Fruit fly (Drosophila melanogaster) whole organism, wandering third instar larva: ENCODE data around the gene wwk.

Experiments
- Hr78 ChIP-seq: fragments of >200 bp; optimal IDR thresholded peaks from 2 replicates; lab custom pipeline; 2017; ENCODE audit warnings: missing biosample characterization, missing genetic modification characterization
- Vsx2 ChIP-seq: fragments of 200-300, 225-300 bp; sonication (Bioruptor generic); optimal IDR thresholded peaks from 2 replicates; lab custom pipeline; 2018; ENCODE audit warnings: missing biosample characterization, missing genetic modification characterization; ENCODE audit not compliant: partially characterized antibody
- dmrt93B ChIP-seq: fragments of 200-800 bp; sonication (Bioruptor generic); optimal IDR thresholded peaks from 2 replicates; lab custom pipeline; 2018; ENCODE audit warnings: missing biosample characterization, mild to moderate bottlenecking, missing genetic modification characterization
- h ChIP-seq: fragments of 200-800 bp; sonication (Bioruptor generic); optimal IDR thresholded peaks from 3 replicates; lab custom pipeline; 2016; ENCODE audit warnings: missing biosample characterization, mild to moderate bottlenecking, missing genetic modification characterization
- lola ChIP-seq: fragments of >200 bp; optimal IDR thresholded peaks from 2 replicates; lab custom pipeline; 2017; ENCODE audit warnings: missing biosample characterization, missing genetic modification characterization
- pan ChIP-seq: fragments of >200 bp; optimal IDR thresholded peaks from 2 replicates; lab custom pipeline; 2017
- psq ChIP-seq: fragments of 200-800 bp; sonication (Bioruptor generic); optimal IDR thresholded peaks from 3 replicates; lab custom pipeline; 2017; ENCODE audit warnings: missing biosample characterization, mild to moderate bottlenecking, missing genetic modification characterization, moderate library complexity
- sv ChIP-seq: fragments of 200-800 bp; sonication (Bioruptor generic); optimal IDR thresholded peaks from 3 replicates; lab custom pipeline; 2016; ENCODE audit warnings: missing biosample characterization, missing genetic modification characterization
- usp ChIP-seq: fragments of >200 bp; optimal IDR thresholded peaks from 2 replicates; lab custom pipeline; 2017; ENCODE audit warnings: missing biosample characterization, missing genetic modification characterization

- no peak for TF ChIP-seq usp (GFP tag; lab: Kevin White, UChicago)
- TF ChIP-seq h: peak; percentile 48
- TF ChIP-seq lola: no peak
- no peak for TF ChIP-seq Vsx2 (GFP tag; lab: Kevin White, UChicago)
- no peak for TF ChIP-seq pan
- TF ChIP-seq Hr78 (GFP tag; lab: Kevin White, UChicago): no peak
- no peak for TF ChIP-seq dmrt93B (GFP tag; lab: Kevin White, UChicago)
- TF ChIP-seq sv (GFP tag; lab: Kevin White, UChicago): no peak
- peak; percentile 6 for TF ChIP-seq psq
Observed at dm6 chr2L:15039309-15039772, 35.2 kb upstream of the wwk start.
